Fruit fly (Drosophila melanogaster) whole organism, embryonic: Measurements from ENCODE around the gene Mdh1.

Source experiments
- ATbp ChIP-seq: fragments of 200-800 bp; sonication (Bioruptor generic); optimal IDR thresholded peaks from 2 replicates; lab custom pipeline; 2017; ENCODE audit warnings: missing biosample characterization, mild to moderate bottlenecking, missing genetic modification characterization, missing genetic modification reagents
- BEAF-32 ChIP-seq: fragments of 200-800 bp; sonication (Bioruptor generic); optimal IDR thresholded peaks from 3 replicates; lab custom pipeline; 2017; ENCODE audit warnings: missing biosample characterization, missing genetic modification characterization, mild to moderate bottlenecking, moderate library complexity, missing genetic modification reagents
- Bgb ChIP-seq: fragments of 200-800 bp; sonication (Bioruptor generic); IDR thresholded peaks from 2 replicates; pipeline ENCODE4 v1.3.6; 2022; ENCODE audit warnings: missing biosample characterization, missing genetic modification characterization; ENCODE audit not compliant: partially characterized antibody
- CG10267 ChIP-seq: fragments of 200-800 bp; sonication (Bioruptor generic); optimal IDR thresholded peaks from 2 replicates; lab custom pipeline; 2018; ENCODE audit warnings: missing biosample characterization, mild to moderate bottlenecking, missing genetic modification characterization, moderate library complexity
- CG10274 ChIP-seq: fragments of 200-800 bp; sonication (Bioruptor generic); optimal IDR thresholded peaks from 3 replicates; lab custom pipeline; 2017; ENCODE audit warnings: missing biosample characterization, mild to moderate bottlenecking, missing genetic modification characterization
- CG10654 ChIP-seq: fragments of 200-800 bp; sonication (Bioruptor generic); optimal IDR thresholded peaks from 2 replicates; lab custom pipeline; 2016; ENCODE audit warnings: missing biosample characterization, missing genetic modification characterization
- CG11456 ChIP-seq: fragments of 200-800 bp; sonication (Bioruptor generic); IDR thresholded peaks from 3 replicates; pipeline ENCODE4 v1.3.6; 2022; ENCODE audit warnings: missing biosample characterization, missing genetic modification characterization
- CG13123 ChIP-seq: fragments of 200-800 bp; sonication (Bioruptor generic); optimal IDR thresholded peaks from 2 replicates; lab custom pipeline; 2016; ENCODE audit warnings: missing biosample characterization, missing genetic modification characterization
- CG14441 ChIP-seq: fragments of 200-800 bp; sonication (Bioruptor generic); IDR thresholded peaks from 2 replicates; pipeline ENCODE4 v1.3.6; 2022; ENCODE audit warnings: missing biosample characterization, missing genetic modification characterization
- CG16813 ChIP-seq: fragments of 200-800 bp; sonication (Bioruptor generic); IDR thresholded peaks from 3 replicates; pipeline ENCODE4 v1.3.6; 2022; ENCODE audit warnings: missing biosample characterization, missing genetic modification characterization; ENCODE audit not compliant: partially characterized antibody
- CG17612 ChIP-seq: fragments of 200-800 bp; sonication (Bioruptor generic); IDR thresholded peaks from 2 replicates; pipeline ENCODE4 v1.3.6; 2022; ENCODE audit warnings: missing biosample characterization, missing genetic modification characterization
- CG1792 ChIP-seq: fragments of 200-800 bp; sonication (Bioruptor generic); optimal IDR thresholded peaks from 2 replicates; lab custom pipeline; 2016; ENCODE audit warnings: missing biosample characterization, missing genetic modification characterization
- CG18619 ChIP-seq: fragments of 200-800 bp; sonication (Bioruptor generic); optimal IDR thresholded peaks from 3 replicates; lab custom pipeline; 2017; ENCODE audit warnings: missing biosample characterization, mild to moderate bottlenecking, missing genetic modification characterization
- CG2116 ChIP-seq: fragments of 200-800 bp; sonication (Bioruptor generic); optimal IDR thresholded peaks from 3 replicates; lab custom pipeline; 2018; ENCODE audit warnings: missing biosample characterization, mild to moderate bottlenecking, missing genetic modification characterization
- CG2120 ChIP-seq: fragments of 200-800 bp; sonication (Bioruptor generic); optimal IDR thresholded peaks from 3 replicates; lab custom pipeline; 2016; ENCODE audit warnings: missing biosample characterization, missing genetic modification characterization
- CG3838 ChIP-seq: fragments of 200-800 bp; sonication (Bioruptor generic); optimal IDR thresholded peaks from 3 replicates; lab custom pipeline; 2016; ENCODE audit warnings: missing biosample characterization, missing genetic modification characterization
- CG7556 ChIP-seq: fragments of 200-800 bp; sonication (Bioruptor generic); optimal IDR thresholded peaks from 2 replicates; lab custom pipeline; 2017; ENCODE audit warnings: missing biosample characterization, mild to moderate bottlenecking, missing genetic modification characterization
- CG8290 ChIP-seq, 3 experiments: fragments of 200-800 bp; sonication (Bioruptor generic); optimal IDR thresholded peaks; 2 replicates each; lab custom pipeline; 2016 to 2019; ENCODE audit warnings: missing biosample characterization in 3 of 3, missing genetic modification characterization in 3 of 3, mild to moderate bottlenecking in 2 of 3, moderate library complexity in 1 of 3
- CG9215 ChIP-seq: fragments of 200-800 bp; sonication (Bioruptor generic); IDR thresholded peaks from 2 replicates; pipeline ENCODE4 v1.3.6; 2022; ENCODE audit warnings: missing biosample characterization, missing genetic modification characterization
- CG9609 ChIP-seq: fragments of 200-800 bp; sonication (Bioruptor generic); optimal IDR thresholded peaks from 3 replicates; lab custom pipeline; 2016; ENCODE audit warnings: missing biosample characterization, missing genetic modification characterization
- Dip2 ChIP-seq: fragments of 200-800 bp; sonication (Bioruptor generic); IDR thresholded peaks from 2 replicates; pipeline ENCODE4 v1.3.6; 2022; ENCODE audit warnings: missing biosample characterization, missing genetic modification characterization
- Hr3 ChIP-seq: fragments of 200-800 bp; sonication (Bioruptor generic); optimal IDR thresholded peaks from 3 replicates; lab custom pipeline; 2016; ENCODE audit warnings: missing biosample characterization, missing genetic modification characterization
- Max ChIP-seq: fragments of 200-800 bp; sonication (Bioruptor generic); optimal IDR thresholded peaks from 2 replicates; lab custom pipeline; 2016; ENCODE audit warnings: missing biosample characterization, mild to moderate bottlenecking, missing genetic modification characterization
- Med ChIP-seq: fragments of 200-800 bp; sonication (Bioruptor generic); peaks from one replicate; lab custom pipeline; 2016; ENCODE audit warnings: missing biosample characterization, missing genetic modification characterization, mild to moderate bottlenecking, inconsistent platforms, moderate library complexity
- Mrtf ChIP-seq: fragments of 200-800 bp; sonication (Bioruptor generic); IDR thresholded peaks from 3 replicates; pipeline ENCODE4 v1.3.6; 2022; ENCODE audit warnings: missing biosample characterization, missing genetic modification characterization
- Xbp1 ChIP-seq: fragments of 200-800 bp; sonication (Bioruptor generic); optimal IDR thresholded peaks from 3 replicates; lab custom pipeline; 2016; ENCODE audit warnings: missing biosample characterization, mild to moderate bottlenecking, missing genetic modification characterization
- ash1 ChIP-seq: fragments of 200-800 bp; sonication (Bioruptor generic); optimal IDR thresholded peaks from 2 replicates; lab custom pipeline; 2018; ENCODE audit warnings: missing biosample characterization, mild to moderate bottlenecking, missing genetic modification characterization
- bigmax ChIP-seq: fragments of 200-800 bp; sonication (Bioruptor generic); optimal IDR thresholded peaks from 2 replicates; lab custom pipeline; 2018; ENCODE audit warnings: missing biosample characterization, mild to moderate bottlenecking, missing genetic modification characterization
- chn ChIP-seq: fragments of 200-800 bp; sonication (Bioruptor generic); optimal IDR thresholded peaks from 2 replicates; lab custom pipeline; 2016; ENCODE audit warnings: missing biosample characterization, missing genetic modification characterization
- ci ChIP-seq: fragments of 200-800 bp; sonication (Bioruptor generic); IDR thresholded peaks from 3 replicates; pipeline ENCODE4 v1.3.6; 2022; ENCODE audit warnings: missing biosample characterization, missing genetic modification characterization
- dimm ChIP-seq: fragments of 200-800 bp; sonication (Bioruptor generic); IDR thresholded peaks from 2 replicates; pipeline ENCODE4 v1.3.6; 2022; ENCODE audit warnings: missing biosample characterization, missing genetic modification characterization
- ems ChIP-seq: fragments of 200-800 bp; sonication (Bioruptor generic); optimal IDR thresholded peaks from 3 replicates; lab custom pipeline; 2016; ENCODE audit warnings: missing biosample characterization, missing genetic modification characterization
- exex ChIP-seq: fragments of 200-800 bp; sonication (Bioruptor generic); optimal IDR thresholded peaks from 4 replicates; lab custom pipeline; 2018; ENCODE audit warnings: missing biosample characterization, mild to moderate bottlenecking, missing genetic modification characterization, moderate library complexity
- fd3F ChIP-seq: fragments of 200-800 bp; sonication (Bioruptor generic); optimal IDR thresholded peaks from 2 replicates; lab custom pipeline; 2018; ENCODE audit warnings: missing biosample characterization, mild to moderate bottlenecking, missing genetic modification characterization, moderate library complexity
- her ChIP-seq: fragments of 200-800 bp; sonication (Bioruptor generic); optimal IDR thresholded peaks from 2 replicates; lab custom pipeline; 2016; ENCODE audit warnings: missing biosample characterization, missing genetic modification characterization
- inv ChIP-seq: fragments of 200-800 bp; sonication (Bioruptor generic); IDR thresholded peaks from 2 replicates; pipeline ENCODE4 v1.3.6; 2022; ENCODE audit warnings: missing biosample characterization, missing genetic modification characterization; ENCODE audit not compliant: partially characterized antibody
- kah ChIP-seq: fragments of 200-800 bp; sonication (Bioruptor generic); optimal IDR thresholded peaks from 2 replicates; lab custom pipeline; 2018; ENCODE audit warnings: missing biosample characterization, mild to moderate bottlenecking, missing genetic modification characterization
- lilli ChIP-seq: fragments of 200-800 bp; sonication (Bioruptor generic); optimal IDR thresholded peaks from 3 replicates; lab custom pipeline; 2016; ENCODE audit warnings: missing biosample characterization, missing genetic modification characterization
- luna ChIP-seq: fragments of 200-800 bp; sonication (Bioruptor generic); optimal IDR thresholded peaks from 2 replicates; lab custom pipeline; 2016; ENCODE audit warnings: missing biosample characterization, missing genetic modification characterization
- pros ChIP-seq: fragments of 200-800 bp; sonication (Bioruptor generic); optimal IDR thresholded peaks from 3 replicates; lab custom pipeline; 2019; ENCODE audit warnings: missing biosample characterization, mild to moderate bottlenecking, missing genetic modification characterization, moderate library complexity
- sc ChIP-seq, 3 experiments: fragments of >200 bp in 2 of 3; fragments of 200-800 bp in 1 of 3; sonication (Bioruptor generic) in 1 of 3; optimal IDR thresholded peaks; 2 replicates in 2 of 3; 3 replicates in 1 of 3; lab custom pipeline; 2017; ENCODE audit warnings: mild to moderate bottlenecking in 1 of 3, missing biosample characterization in 1 of 3, missing genetic modification characterization in 1 of 3, missing genetic modification reagents in 1 of 3
- sim ChIP-seq: fragments of 200-800 bp; sonication (Bioruptor generic); IDR thresholded peaks from 2 replicates; pipeline ENCODE4 v1.3.6; 2022; ENCODE audit warnings: missing biosample characterization, missing genetic modification characterization
- so ChIP-seq: fragments of 200-800 bp; sonication (Bioruptor generic); IDR thresholded peaks from 3 replicates; pipeline ENCODE4 v1.3.6; 2022; ENCODE audit warnings: missing biosample characterization, missing genetic modification characterization
- stwl ChIP-seq: fragments of 200-800 bp; sonication (Bioruptor generic); optimal IDR thresholded peaks from 3 replicates; lab custom pipeline; 2018; ENCODE audit warnings: missing biosample characterization, mild to moderate bottlenecking, missing genetic modification characterization, moderate library complexity
- tio ChIP-seq: fragments of 200-800 bp; sonication (Bioruptor generic); optimal IDR thresholded peaks from 2 replicates; lab custom pipeline; 2017; ENCODE audit warnings: missing biosample characterization, missing genetic modification characterization, inconsistent platforms
- trem ChIP-seq: fragments of 200-800 bp; optimal IDR thresholded peaks from 3 replicates; lab custom pipeline; 2019; ENCODE audit warnings: missing biosample characterization, mild to moderate bottlenecking, missing genetic modification characterization, moderate library complexity
- trh ChIP-seq: fragments of 200-800 bp; sonication (Bioruptor generic); optimal IDR thresholded peaks from 2 replicates; lab custom pipeline; 2016; ENCODE audit warnings: missing biosample characterization, missing genetic modification characterization
- vnd ChIP-seq: fragments of 200-800 bp; sonication (Bioruptor generic); IDR thresholded peaks from 3 replicates; pipeline ENCODE4 v1.3.6; 2022; ENCODE audit warnings: missing biosample characterization, missing genetic modification characterization; ENCODE audit not compliant: partially characterized antibody
- z ChIP-seq: fragments of 200-800 bp; sonication (Bioruptor generic); IDR thresholded peaks from 3 replicates; pipeline ENCODE4 v1.3.6; 2022; ENCODE audit warnings: missing biosample characterization, missing genetic modification characterization

Mdh1 gene

DNA sequence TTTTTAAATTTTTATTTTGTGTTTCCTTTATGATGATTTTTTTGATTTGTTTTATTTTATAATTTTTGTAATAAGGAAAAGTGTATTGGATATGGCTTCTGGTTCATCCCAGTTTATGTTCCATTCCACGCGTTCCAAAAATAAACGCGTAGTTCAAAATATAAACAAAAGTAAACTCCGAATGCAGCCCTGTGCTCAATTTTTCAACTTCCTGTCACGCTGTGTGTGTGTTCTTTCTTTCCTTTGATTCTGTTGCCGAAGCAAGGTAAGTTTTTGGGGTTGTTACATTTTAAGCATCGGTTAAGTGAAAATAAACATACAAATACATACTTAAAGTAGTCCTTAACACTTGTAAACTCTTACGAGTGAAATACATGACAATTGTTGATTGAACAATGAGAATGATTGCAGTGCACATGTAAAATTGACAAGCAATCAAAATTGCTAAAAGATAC, 12.0 kb upstream of the Mdh1 start, which contains the start of the genes Ip259 and RpS27A (continued):
- peak; percentile 37 for TF ChIP-seq chn (GFP tag; lab: Kevin White, UChicago)
- no peak for TF ChIP-seq dimm (GFP tag; lab: Robert Waterston, UW)
- peak; percentile 57; the same call in 1 of the 2 replicates for TF ChIP-seq CG14441 (GFP tag; lab: Robert Waterston, UW)
- TF ChIP-seq bigmax, result no peak
- no peak for TF ChIP-seq CG7556 (GFP tag; lab: Kevin White, UChicago)
- TF ChIP-seq CG17612 (GFP tag; lab: Robert Waterston, UW), result no peak
- peak; percentile 40 for TF ChIP-seq BEAF-32 (GFP tag; lab: Kevin White, UChicago)
- TF ChIP-seq sim (GFP tag; lab: Robert Waterston, UW), result peak; percentile 64; the same call in 1 of the 2 replicates
- TF ChIP-seq CG1792 (GFP tag; lab: Kevin White, UChicago), result peak; percentile 15
- TF ChIP-seq Max (GFP tag; lab: Kevin White, UChicago), result peak; percentile 86
- peak; percentile 55 for TF ChIP-seq trem (tag; lab: Kevin White, UChicago)
- no peak for TF ChIP-seq ATbp
- no peak for TF ChIP-seq z
- TF ChIP-seq trh (GFP tag; lab: Kevin White, UChicago), result peak; percentile 60
- peak; percentile 98 for TF ChIP-seq CG2116 (GFP tag; lab: Kevin White, UChicago)
- TF ChIP-seq ems (GFP tag; lab: Kevin White, UChicago), result peak; percentile 21
- peak; percentile 59 for TF ChIP-seq kah (GFP tag; lab: Kevin White, UChicago)
- TF ChIP-seq her, result peak; percentile 65
- TF ChIP-seq Med (GFP tag; lab: Kevin White, UChicago), result peak; percentile 97
- TF ChIP-seq sc (optimal IDR thresholded peaks at IDR 0.05; lab: Kevin White, UChicago), result no peak
- TF ChIP-seq sc (GFP tag; optimal IDR thresholded peaks at IDR 0.05; lab: Kevin White, UChicago), result peak; percentile 59
- no peak for TF ChIP-seq vnd (GFP tag; lab: Robert Waterston, UW)
- peak; percentile 60 for TF ChIP-seq CG10267 (tag; lab: Kevin White, UChicago)
- peak; percentile 16; the same call in 1 of the 2 replicates for TF ChIP-seq Bgb (GFP tag; lab: Robert Waterston, UW)
- no peak; the same call in 1 of the 3 replicates for TF ChIP-seq Mrtf (GFP tag; lab: Robert Waterston, UW)
- TF ChIP-seq luna (GFP tag; lab: Kevin White, UChicago), result peak; percentile 56
- no peak for TF ChIP-seq pros
- TF ChIP-seq CG10654 (GFP tag; lab: Kevin White, UChicago), result peak; percentile 69
- TF ChIP-seq Hr3 (GFP tag; lab: Kevin White, UChicago), result peak; percentile 33
- TF ChIP-seq Xbp1 (GFP tag; lab: Kevin White, UChicago), result peak; percentile 75
- TF ChIP-seq CG9609 (GFP tag; lab: Kevin White, UChicago), result peak; percentile 62
- TF ChIP-seq stwl (tag; lab: Kevin White, UChicago), result peak; percentile 30
- peak; percentile 27 for TF ChIP-seq CG10274 (GFP tag; lab: Kevin White, UChicago)
- peak; percentile 74 for TF ChIP-seq CG8290 (GFP tag; optimal IDR thresholded peaks at IDR 0.05; lab: Kevin White, UChicago)
- TF ChIP-seq CG8290 (tag; optimal IDR thresholded peaks at IDR 0.05; lab: Kevin White, UChicago), result peak in 1 of 2 experiments; percentile 63
- TF ChIP-seq lilli (GFP tag; lab: Kevin White, UChicago), result peak; percentile 48
- peak; percentile 58 for TF ChIP-seq fd3F (GFP tag; lab: Kevin White, UChicago)
- TF ChIP-seq CG16813 (GFP tag; lab: Robert Waterston, UW), result no peak
- TF ChIP-seq CG2120 (GFP tag; lab: Kevin White, UChicago), result peak; percentile 56
- TF ChIP-seq CG9215 (GFP tag; lab: Robert Waterston, UW), result no peak
- peak; percentile 71 for TF ChIP-seq tio (GFP tag; lab: Kevin White, UChicago)
- TF ChIP-seq CG13123, result peak; percentile 30
- no peak; the same call in 1 of the 3 replicates for TF ChIP-seq CG11456 (GFP tag; lab: Robert Waterston, UW)
- TF ChIP-seq Dip2, result no peak
- TF ChIP-seq so (GFP tag; lab: Robert Waterston, UW), result peak; percentile 53; the same call in 1 of the 3 replicates
- no peak for TF ChIP-seq CG3838 (GFP tag; lab: Kevin White, UChicago)
- TF ChIP-seq CG18619 (GFP tag; lab: Kevin White, UChicago), result peak; percentile 84
- TF ChIP-seq ci (GFP tag; lab: Robert Waterston, UW), result peak; percentile 92
- TF ChIP-seq exex (tag; lab: Kevin White, UChicago), result no peak
- no peak for TF ChIP-seq inv (GFP tag; lab: Robert Waterston, UW)
- TF ChIP-seq ash1 (GFP tag; lab: Kevin White, UChicago), result no peak
